Worm (Caenorhabditis elegans): Measurements from ENCODE around the gene F46B6.4.

Gene F46B6.4

DNA sequence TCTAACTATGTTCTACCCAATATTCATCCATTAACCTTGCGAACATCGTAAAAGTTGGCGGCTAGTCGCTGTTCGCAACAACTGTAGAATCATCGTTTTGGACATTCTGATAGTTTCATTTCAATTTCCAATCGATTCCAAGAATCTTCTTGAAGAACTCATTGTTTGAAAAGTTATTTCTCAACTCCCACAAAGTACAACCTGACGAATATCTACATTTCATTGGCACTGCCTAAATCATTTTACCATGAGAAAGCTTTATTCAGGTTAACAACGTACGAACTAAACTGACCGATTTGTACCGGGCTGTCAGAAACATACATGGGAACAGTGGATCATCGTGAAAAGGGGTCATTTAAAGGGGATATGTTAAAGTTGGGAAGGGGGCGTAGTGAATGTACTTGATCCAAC, 7.4 kb upstream of the F46B6.4 start, which contains the start of gene F46B6.6:
Gene F46B6.6, minus strand, starts transcription at position 148 of the 411 bp plus-strand sequence.
- TF ChIP-seq unc-62 (GFP tag; optimal IDR thresholded peaks at IDR 0.05) = no peak

DNA sequence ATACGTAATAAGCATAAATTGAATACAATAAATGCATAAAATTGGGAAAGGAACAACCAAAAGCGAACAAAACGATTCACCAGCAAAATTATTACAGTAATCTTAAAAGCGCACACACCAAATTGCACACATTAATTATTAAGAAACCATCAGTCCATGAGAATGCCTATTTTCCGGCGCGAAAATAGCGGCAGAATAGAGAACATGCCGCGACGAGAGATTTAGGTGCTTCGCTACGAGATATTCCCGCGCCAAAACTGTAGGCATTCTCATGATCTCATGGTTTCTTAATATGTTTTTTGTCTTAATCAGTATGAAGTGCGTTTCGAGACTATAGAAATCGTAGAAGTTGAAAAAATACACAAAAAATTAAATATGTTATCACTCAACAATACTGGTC, 4.9 kb upstream of the F46B6.4 start:
- TF ChIP-seq unc-62 (GFP tag; optimal IDR thresholded peaks at IDR 0.05) = no peak

DNA sequence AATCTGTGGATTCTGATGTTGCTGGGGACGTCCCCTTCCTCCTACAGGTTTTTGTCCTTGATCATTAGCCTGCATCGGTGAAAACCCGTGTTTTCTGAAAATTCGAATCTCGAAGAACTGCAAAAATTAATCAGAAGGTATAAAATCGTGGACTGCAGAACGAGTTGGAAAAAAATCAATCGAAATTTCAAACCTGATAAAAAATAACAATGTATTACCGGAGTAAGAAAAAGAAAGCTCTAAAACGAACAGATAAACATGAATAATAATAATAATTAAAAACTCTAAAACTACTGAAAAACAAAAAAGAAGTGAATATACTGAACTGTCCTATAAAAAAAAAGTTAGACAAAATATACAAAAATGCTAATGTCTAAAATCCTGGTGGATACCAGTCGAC, 3.7 kb upstream of the F46B6.4 start, which contains the start of gene F46B6.5:
Gene F46B6.5, minus strand, starts transcription at position 101 of the 400 bp plus-strand sequence.
- TF ChIP-seq unc-62 (GFP tag; optimal IDR thresholded peaks at IDR 0.05) = no peak

DNA sequence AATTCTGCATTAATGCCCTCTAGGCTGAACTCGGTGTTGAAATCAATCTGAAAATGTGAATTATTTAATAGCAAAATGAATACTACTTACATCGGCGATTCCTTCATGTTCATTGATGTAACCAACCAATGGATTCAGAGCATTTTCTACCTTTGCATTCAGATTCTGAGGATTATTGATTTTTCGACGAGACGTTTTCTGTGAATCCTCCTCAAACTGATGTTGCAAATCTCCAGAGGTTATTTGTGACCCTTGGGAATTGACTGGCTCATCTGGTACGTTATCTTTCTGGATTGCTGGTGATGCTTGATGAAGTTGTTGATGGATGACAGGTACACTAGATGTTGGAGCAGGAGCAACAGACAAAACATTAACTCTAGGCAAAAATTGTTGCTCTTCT, 2.7 kb upstream of the F46B6.4 start:
- no peak for TF ChIP-seq unc-62 (GFP tag; optimal IDR thresholded peaks at IDR 0.05)

DNA sequence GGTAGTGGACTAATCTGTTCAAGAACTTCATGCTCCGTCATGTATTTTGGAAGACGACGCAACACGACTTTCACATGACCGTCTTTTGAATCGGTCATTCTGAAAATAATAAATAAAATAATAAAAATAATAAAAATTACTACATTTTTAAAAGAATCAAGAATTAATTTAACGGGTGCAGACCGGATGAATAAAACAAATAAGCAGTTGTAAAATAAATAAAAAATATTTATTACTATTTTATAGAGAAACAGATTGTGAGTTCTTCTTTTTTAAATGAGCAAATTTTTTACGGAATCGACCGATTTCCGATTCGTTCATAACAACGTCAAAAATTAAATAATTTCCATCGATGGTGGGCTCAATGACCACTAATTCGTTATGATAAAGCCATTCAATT, 1.7 kb downstream of the F46B6.4 start, which contains the start of gene smg-4:
Gene smg-4, minus strand, starts transcription at position 101 of the 400 bp plus-strand sequence.
- TF ChIP-seq unc-62 (GFP tag; optimal IDR thresholded peaks at IDR 0.05) = no peak

DNA sequence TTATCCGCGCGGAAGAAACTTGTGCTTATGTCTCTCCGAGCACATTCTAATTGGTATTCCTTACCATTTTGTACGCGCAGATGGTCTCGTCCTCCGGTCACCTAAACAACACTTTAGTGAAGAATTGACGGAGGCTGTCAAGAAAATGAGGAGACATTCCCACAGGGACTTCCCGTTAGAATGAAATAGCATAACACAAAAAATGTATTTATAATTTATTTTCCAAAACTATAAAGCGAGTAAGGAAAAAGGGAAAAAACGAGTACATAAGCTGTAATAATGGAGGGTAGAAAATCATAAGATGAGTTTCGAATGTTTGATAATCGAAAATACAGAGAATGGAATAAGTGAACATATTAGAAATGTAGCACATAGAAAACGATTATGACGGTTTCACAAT, 3.6 kb downstream of the F46B6.4 start, which contains the start of gene F46B6.12:
Gene F46B6.12, minus strand, starts transcription at position 101 of the 400 bp plus-strand sequence.
- no peak for TF ChIP-seq unc-62 (GFP tag; optimal IDR thresholded peaks at IDR 0.05)

DNA sequence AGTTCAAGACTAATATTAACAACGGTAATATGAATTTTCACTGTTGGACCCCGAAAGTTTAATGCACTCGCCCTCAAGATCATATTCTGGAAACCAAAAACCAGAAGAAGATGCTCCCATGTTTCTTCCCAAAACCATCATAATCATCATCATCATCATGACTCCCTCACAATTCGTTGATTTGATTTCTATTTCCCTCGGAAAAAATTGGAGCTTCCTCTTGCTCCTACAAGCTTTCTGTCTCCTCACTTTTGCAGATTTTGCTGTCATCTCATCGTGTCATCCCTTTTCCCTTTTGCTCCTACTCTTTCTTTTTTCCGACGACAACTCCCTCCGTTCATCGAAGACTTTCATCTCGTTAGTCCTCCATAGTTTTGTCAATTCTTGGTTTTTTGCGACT, 7.3 kb downstream of the F46B6.4 start, which contains the start of gene F46B6.2:
Gene F46B6.2, plus strand, starts transcription at position 316 of the 400 bp plus-strand sequence.
- TF ChIP-seq unc-62 (GFP tag; optimal IDR thresholded peaks at IDR 0.05) = no peak

DNA sequence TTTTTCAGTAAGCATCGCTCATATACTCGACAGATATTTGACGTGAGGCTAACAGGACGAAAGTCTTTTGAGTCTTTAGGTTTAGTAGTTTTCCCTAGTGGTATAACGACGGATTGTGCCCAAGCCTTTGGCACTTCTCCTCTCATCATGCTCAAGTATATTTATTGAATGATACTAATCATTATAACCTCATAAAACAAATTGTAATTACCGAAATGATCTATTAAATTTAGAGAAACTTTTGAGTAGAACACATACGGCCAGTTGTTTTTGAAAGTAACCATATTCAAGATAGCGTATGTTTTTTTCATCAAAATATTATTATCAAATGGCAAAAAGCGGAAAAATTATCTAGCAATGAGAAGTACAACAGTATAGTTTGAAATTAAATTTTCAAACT, 8.0 kb downstream of the F46B6.4 start:
- TF ChIP-seq unc-62 (GFP tag; optimal IDR thresholded peaks at IDR 0.05) = no peak

DNA sequence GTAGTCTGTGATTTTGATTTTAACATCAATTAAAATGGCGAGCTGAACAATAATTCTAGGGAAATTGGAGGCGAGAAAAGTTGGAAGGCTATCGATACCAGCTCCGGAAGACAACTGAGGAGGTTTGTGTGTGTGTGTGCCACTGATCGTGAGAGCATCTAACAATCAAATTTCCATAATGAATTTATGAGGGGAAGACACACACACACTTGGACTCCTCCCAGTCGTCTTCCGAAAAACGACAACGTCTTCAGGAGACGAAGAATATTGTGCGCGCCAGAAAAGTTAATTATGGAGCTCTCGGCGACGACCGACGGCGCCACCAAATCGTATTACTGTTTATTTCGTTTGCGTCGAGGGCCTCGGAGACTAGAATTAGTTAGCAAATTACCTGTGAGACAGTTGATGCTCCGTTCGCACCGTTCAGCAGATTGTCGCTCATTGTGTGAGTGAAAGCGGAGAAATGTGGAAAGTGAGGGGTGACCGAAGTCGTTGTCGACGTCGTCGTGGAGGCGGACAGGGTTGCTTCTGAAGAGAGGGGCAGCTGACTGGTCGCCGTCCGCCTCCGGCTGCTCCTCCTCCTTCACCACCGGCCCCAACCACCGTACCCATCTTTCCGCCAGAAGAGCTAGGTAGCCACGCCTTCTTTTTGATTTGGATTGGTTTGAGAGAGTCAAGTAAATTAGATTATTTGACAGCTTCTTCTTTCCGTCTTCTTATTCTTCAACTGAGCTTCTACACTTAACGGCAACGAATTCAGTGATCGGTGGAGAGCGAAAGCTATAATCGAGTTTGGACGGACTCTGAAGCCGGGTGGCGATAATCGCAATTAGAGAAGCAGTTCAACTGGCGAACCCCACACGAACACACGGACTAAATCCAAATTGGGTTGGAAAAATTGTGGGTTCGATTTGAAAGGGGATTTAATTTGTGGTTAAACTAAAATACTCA, 10.2 kb downstream of the F46B6.4 start, which contains the start of gene unc-42:
Gene unc-42, minus strand, starts transcription at position 564 of the 951 bp plus-strand sequence.
- no peak for TF ChIP-seq unc-62 (GFP tag; optimal IDR thresholded peaks at IDR 0.05)

DNA sequence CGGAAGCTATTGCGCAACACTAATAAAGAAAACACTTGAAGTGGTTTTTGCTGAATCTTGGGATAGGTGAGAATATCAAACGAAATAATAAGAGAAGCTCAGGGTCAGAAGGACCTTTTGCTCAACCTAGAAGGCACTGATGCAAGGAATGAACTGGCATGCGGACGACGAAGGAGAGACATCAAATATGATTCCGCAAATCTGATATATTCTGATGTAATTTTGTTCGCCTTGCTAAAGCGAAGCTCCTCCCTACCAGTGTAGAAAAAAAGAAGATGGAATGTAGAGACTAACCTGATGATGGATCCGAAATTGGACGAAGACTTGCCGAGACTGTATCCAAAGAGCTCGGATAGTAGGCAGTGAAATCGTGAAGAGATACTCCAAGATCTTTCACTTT, 11.4 kb downstream of the F46B6.4 start:
- TF ChIP-seq unc-62 (GFP tag; optimal IDR thresholded peaks at IDR 0.05) = no peak

DNA sequence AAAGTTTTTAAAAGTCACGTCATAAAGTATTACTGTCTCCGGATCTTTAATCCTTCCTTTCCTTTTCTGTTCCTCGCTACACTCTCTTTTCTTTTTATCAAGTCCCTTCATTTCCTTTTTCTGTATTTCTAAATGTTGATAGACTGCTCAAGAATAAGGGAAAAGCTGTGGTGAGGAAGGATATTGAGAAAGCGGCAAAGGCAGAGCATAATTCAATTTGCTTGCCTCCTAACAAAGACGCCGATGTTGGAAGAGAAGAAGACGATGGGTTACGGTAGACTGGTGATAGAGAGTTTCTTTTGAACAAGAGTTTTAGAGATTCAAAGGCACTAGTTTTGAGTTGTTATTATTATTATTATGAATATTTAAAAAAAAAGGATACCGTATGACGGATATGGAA, 13.7 kb downstream of the F46B6.4 start:
- no peak for TF ChIP-seq unc-62 (GFP tag; optimal IDR thresholded peaks at IDR 0.05)

DNA sequence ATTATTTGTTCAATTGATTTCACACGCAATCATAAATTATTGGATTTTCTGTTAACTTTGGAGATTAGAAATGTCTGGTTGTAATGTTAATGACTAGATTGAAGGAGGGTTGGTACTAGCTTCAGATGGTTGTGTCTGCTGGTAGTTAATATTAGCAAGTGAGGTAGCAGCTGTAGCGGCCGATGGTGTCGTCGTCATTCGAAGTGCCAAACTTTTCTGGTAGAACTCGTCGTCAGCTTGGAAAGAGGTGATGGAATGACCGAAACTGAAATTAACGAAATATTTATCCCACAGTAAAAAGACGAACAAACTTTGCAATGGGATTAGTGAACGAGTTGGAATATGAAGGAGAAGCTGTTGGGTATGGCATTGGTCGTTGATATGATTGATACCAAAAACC, 14.8 kb downstream of the F46B6.4 start:
- no peak for TF ChIP-seq unc-62 (GFP tag; optimal IDR thresholded peaks at IDR 0.05)

DNA sequence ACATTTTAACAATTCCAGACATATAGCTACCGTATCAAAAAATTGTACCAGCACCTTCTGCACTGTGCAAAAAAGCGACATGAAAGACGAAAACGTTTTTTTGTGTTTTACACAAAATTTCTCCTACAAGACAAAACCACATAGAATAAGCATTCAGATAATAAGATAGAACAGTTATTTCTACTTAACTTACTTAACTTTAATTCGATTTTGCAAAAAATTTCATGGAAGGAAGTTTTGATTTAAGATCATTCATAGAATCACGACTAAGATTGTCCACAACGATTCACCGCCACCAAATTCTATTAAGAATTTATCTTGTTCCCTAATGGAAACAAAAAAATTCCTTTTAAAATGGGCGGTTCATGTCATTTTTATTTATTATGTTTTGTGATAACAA, 15.6 kb downstream of the F46B6.4 start:
- TF ChIP-seq unc-62 (GFP tag; optimal IDR thresholded peaks at IDR 0.05) = no peak

DNA sequence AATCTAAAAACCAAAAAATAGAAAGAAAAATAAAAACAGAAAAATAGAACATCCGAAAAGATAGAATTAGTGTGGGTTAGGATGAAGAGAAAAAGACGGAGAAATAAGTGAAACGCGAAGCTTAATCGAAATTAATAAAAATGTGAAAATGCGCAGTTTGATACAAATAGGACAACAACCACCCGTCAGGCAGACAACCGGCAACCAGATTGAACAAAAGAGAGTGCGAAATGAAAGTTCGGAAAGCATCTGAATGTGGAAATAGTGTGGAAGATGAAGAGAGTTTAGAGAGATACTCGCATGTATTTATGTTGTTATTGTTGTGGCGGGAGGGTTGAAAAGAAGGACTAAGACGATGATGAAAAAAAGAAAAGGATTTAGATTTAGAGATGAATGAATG, 20.9 kb downstream of the F46B6.4 start:
- TF ChIP-seq unc-62 (GFP tag; optimal IDR thresholded peaks at IDR 0.05) = no peak

DNA sequence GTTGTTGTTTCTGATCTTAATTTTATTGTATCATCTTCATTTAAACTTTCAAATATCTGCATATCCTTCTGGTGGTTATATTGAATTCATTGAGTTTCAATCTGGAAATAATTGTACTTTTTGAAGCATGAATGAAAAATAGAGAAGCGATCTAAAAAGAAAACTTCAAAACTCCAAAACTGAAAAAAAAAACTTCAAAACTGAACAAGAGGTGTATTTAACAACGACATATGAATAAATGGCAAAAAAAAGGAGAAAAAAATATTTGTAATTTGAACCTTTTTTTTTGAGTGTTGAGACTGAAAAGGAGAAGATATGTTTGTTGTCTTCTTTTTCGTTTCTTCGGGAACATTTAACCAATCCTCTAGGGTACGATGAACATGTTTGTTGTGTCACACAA, 21.4 kb downstream of the F46B6.4 start, which contains the start of gene F58E6.11:
Gene F58E6.11, minus strand, starts transcription at position 101 of the 400 bp plus-strand sequence.
- TF ChIP-seq unc-62 (GFP tag; optimal IDR thresholded peaks at IDR 0.05) = no peak

DNA sequence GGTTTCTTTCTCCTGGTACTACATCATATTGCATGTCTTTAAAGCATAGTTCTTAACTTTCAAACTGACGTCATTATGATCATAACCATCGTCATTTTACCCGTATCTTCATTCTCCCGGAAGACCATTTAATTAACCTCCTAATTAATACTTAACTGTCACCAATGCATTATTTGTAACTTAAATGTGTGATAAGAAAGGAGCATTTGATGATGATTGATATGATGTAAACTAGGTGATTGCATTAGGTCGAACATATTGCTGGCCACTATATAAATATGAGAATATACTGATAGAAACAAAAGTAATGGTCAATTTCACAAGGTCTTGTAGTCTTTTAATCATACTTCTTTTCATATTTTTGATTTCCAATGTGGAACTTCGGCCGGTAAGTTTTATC, 23.1 kb downstream of the F46B6.4 start, which contains the start of gene hrg-3:
Gene hrg-3, plus strand, starts transcription at position 227 of the 400 bp plus-strand sequence.
- TF ChIP-seq unc-62 (GFP tag; optimal IDR thresholded peaks at IDR 0.05) = no peak

DNA sequence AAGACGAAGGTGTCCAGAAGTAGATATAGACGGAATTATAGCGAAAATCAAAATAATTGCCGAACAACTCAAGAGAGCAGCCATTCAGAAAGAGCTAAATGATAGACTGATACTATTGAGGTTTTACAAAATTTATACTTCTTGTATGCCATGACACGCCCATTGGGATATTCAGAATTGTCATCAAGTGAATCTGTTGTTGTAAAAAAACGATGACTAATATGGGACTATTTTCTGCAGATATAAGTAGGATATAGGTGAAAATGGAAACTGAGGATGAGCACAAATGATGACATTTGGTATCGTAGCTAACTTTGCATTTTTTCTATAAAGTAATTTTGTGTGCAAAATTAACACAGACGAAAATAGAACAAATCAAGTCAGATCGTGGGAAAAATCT, 23.6 kb downstream of the F46B6.4 start, which contains the start of gene F58E6.8:
Gene F58E6.8, minus strand, starts transcription at position 101 of the 400 bp plus-strand sequence.
- TF ChIP-seq unc-62 (GFP tag; optimal IDR thresholded peaks at IDR 0.05) = no peak

Measured in whole organism, dauer.